Fruit fly (Drosophila melanogaster) whole organism, embryonic: Measurements from ENCODE around the gene RpL4.

Source experiments
- CG10431 ChIP-seq: fragments of 200-800 bp; sonication (Bioruptor generic); optimal IDR thresholded peaks from 3 replicates; lab custom pipeline; 2018; ENCODE audit warnings: missing biosample characterization, mild to moderate bottlenecking, missing genetic modification characterization
- CG12391 ChIP-seq: fragments of 200-800 bp; sonication (Bioruptor generic); optimal IDR thresholded peaks from 3 replicates; lab custom pipeline; 2018; ENCODE audit warnings: missing biosample characterization, mild to moderate bottlenecking, missing genetic modification characterization, moderate library complexity
- CG14441 ChIP-seq: fragments of 200-800 bp; sonication (Bioruptor generic); IDR thresholded peaks from 2 replicates; pipeline ENCODE4 v1.3.6; 2022; ENCODE audit warnings: missing biosample characterization, missing genetic modification characterization
- CG18599 ChIP-seq: fragments of 200-800 bp; sonication (Bioruptor generic); optimal IDR thresholded peaks from 3 replicates; lab custom pipeline; 2017; ENCODE audit warnings: missing biosample characterization, missing genetic modification characterization, mild to moderate bottlenecking, moderate library complexity, missing genetic modification reagents
- CG18764 ChIP-seq: fragments of 200-800 bp; sonication (Bioruptor generic); optimal IDR thresholded peaks from 3 replicates; lab custom pipeline; 2016; ENCODE audit warnings: missing biosample characterization, missing genetic modification characterization
- CG30403 ChIP-seq: fragments of 200-800 bp; sonication (Bioruptor generic); optimal IDR thresholded peaks from 3 replicates; lab custom pipeline; 2016; ENCODE audit warnings: missing biosample characterization, missing genetic modification characterization
- CG3163 ChIP-seq: fragments of 200-800 bp; sonication (Bioruptor generic); optimal IDR thresholded peaks from 3 replicates; lab custom pipeline; 2016; ENCODE audit warnings: missing biosample characterization, missing genetic modification characterization
- CG32772 ChIP-seq: fragments of 200-800 bp; sonication (Bioruptor generic); IDR thresholded peaks from 2 replicates; pipeline ENCODE4 v1.3.6; 2022; ENCODE audit warnings: missing biosample characterization, missing genetic modification characterization
- CG3407 ChIP-seq: fragments of 200-800 bp; sonication (Bioruptor generic); optimal IDR thresholded peaks from 2 replicates; lab custom pipeline; 2018; ENCODE audit warnings: missing biosample characterization, mild to moderate bottlenecking, missing genetic modification characterization
- CG4424 ChIP-seq: fragments of 200-800 bp; sonication (Bioruptor generic); optimal IDR thresholded peaks from 3 replicates; lab custom pipeline; 2016; ENCODE audit warnings: missing biosample characterization, missing genetic modification characterization
- CG4820 ChIP-seq: fragments of 200-800 bp; sonication (Bioruptor generic); optimal IDR thresholded peaks from 3 replicates; lab custom pipeline; 2016; ENCODE audit warnings: missing biosample characterization, missing genetic modification characterization
- CG4854 ChIP-seq: fragments of 200-800 bp; sonication (Bioruptor generic); optimal IDR thresholded peaks from 2 replicates; lab custom pipeline; 2016; ENCODE audit warnings: missing biosample characterization, missing genetic modification characterization, inconsistent platforms
- CG5245 ChIP-seq: fragments of 200-800 bp; sonication (Bioruptor generic); optimal IDR thresholded peaks from 3 replicates; lab custom pipeline; 2016; ENCODE audit warnings: missing biosample characterization, missing genetic modification characterization
- CG8359 ChIP-seq: fragments of 200-800 bp; sonication (Bioruptor generic); optimal IDR thresholded peaks from 2 replicates; lab custom pipeline; 2017; ENCODE audit warnings: missing biosample characterization, mild to moderate bottlenecking, missing genetic modification characterization, borderline replicate concordance
- CG8944 ChIP-seq: fragments of 200-800 bp; sonication (Bioruptor generic); optimal IDR thresholded peaks from 3 replicates; lab custom pipeline; 2016; ENCODE audit warnings: missing biosample characterization, missing genetic modification characterization
- CG9609 ChIP-seq: fragments of 200-800 bp; sonication (Bioruptor generic); optimal IDR thresholded peaks from 3 replicates; lab custom pipeline; 2016; ENCODE audit warnings: missing biosample characterization, missing genetic modification characterization
- CHES-1-like ChIP-seq: fragments of 200-800 bp; sonication (Bioruptor generic); optimal IDR thresholded peaks from 2 replicates; lab custom pipeline; 2016; ENCODE audit warnings: missing biosample characterization, missing genetic modification characterization
- CkIIα-i1 ChIP-seq: fragments of 200-800 bp; sonication (Bioruptor generic); IDR thresholded peaks from 2 replicates; pipeline ENCODE4 v1.3.6; 2022; ENCODE audit warnings: missing biosample characterization, missing genetic modification characterization
- Dad ChIP-seq: fragments of 200-800 bp; sonication (Bioruptor generic); optimal IDR thresholded peaks from 3 replicates; lab custom pipeline; 2016; ENCODE audit warnings: missing biosample characterization, missing genetic modification characterization
- Dbx ChIP-seq: fragments of 200-800 bp; sonication (Bioruptor generic); IDR thresholded peaks from 3 replicates; pipeline ENCODE4 v1.3.6; 2022; ENCODE audit warnings: missing biosample characterization, missing genetic modification characterization
- ERR ChIP-seq: fragments of 200-800 bp; sonication (Bioruptor generic); optimal IDR thresholded peaks from 2 replicates; lab custom pipeline; 2016; ENCODE audit warnings: missing biosample characterization, missing genetic modification characterization
- Elba2 ChIP-seq: fragments of 200-800 bp; sonication (Bioruptor generic); optimal IDR thresholded peaks from 3 replicates; lab custom pipeline; 2016; ENCODE audit warnings: missing biosample characterization, missing genetic modification characterization
- Hey ChIP-seq: fragments of 200-800 bp; sonication (Bioruptor generic); optimal IDR thresholded peaks from 3 replicates; lab custom pipeline; 2018; ENCODE audit warnings: missing biosample characterization, mild to moderate bottlenecking, missing genetic modification characterization
- Hr3 ChIP-seq: fragments of 200-800 bp; sonication (Bioruptor generic); optimal IDR thresholded peaks from 3 replicates; lab custom pipeline; 2016; ENCODE audit warnings: missing biosample characterization, missing genetic modification characterization
- Hsf ChIP-seq: fragments of 200-800 bp; sonication (Bioruptor generic); optimal IDR thresholded peaks from 3 replicates; lab custom pipeline; 2016; ENCODE audit warnings: missing biosample characterization, missing genetic modification characterization
- MTF-1 ChIP-seq: fragments of 200-800 bp; sonication (Bioruptor generic); optimal IDR thresholded peaks from 2 replicates; lab custom pipeline; 2018; ENCODE audit warnings: missing biosample characterization, mild to moderate bottlenecking, missing genetic modification characterization, borderline replicate concordance
- Optix ChIP-seq: fragments of 200-800 bp; sonication (Bioruptor generic); IDR thresholded peaks from 3 replicates; pipeline ENCODE4 v1.3.6; 2022; ENCODE audit warnings: missing biosample characterization, missing genetic modification characterization
- Pdp1 ChIP-seq, 2 experiments: fragments of 200-800 bp; sonication (Bioruptor generic); optimal IDR thresholded peaks; 3 replicates each; lab custom pipeline; 2016; ENCODE audit warnings: missing biosample characterization in 2 of 2, missing genetic modification characterization in 2 of 2, mild to moderate bottlenecking in 1 of 2, moderate library complexity in 1 of 2
- Ravus ChIP-seq: fragments of 200-800 bp; sonication (Bioruptor generic); IDR thresholded peaks from 2 replicates; pipeline ENCODE4 v1.3.6; 2022; ENCODE audit warnings: missing biosample characterization, missing genetic modification characterization
- Sox100B ChIP-seq: fragments of 200-800 bp; sonication (Bioruptor generic); optimal IDR thresholded peaks from 3 replicates; lab custom pipeline; 2018; ENCODE audit warnings: missing biosample characterization, mild to moderate bottlenecking, missing genetic modification characterization
- Stat92E ChIP-seq, 3 experiments: fragments of >200 bp in 2 of 3; fragments of 200-800 bp in 1 of 3; sonication (Bioruptor generic) in 1 of 3; optimal IDR thresholded peaks; 2 replicates each; lab custom pipeline; 2017 to 2019; ENCODE audit warnings: missing biosample characterization in 3 of 3, missing genetic modification characterization in 3 of 3, mild to moderate bottlenecking in 1 of 3, moderate library complexity in 1 of 3
- Tbp ChIP-seq: fragments of >200 bp; optimal IDR thresholded peaks from 2 replicates; lab custom pipeline; 2018; ENCODE audit warnings: missing biosample characterization, missing genetic modification characterization
- bab2 ChIP-seq: fragments of 200-800 bp; sonication (Bioruptor generic); optimal IDR thresholded peaks from 2 replicates; lab custom pipeline; 2016; ENCODE audit warnings: missing biosample characterization, missing genetic modification characterization
- bowl ChIP-seq: fragments of 200-800 bp; sonication (Bioruptor generic); IDR thresholded peaks from 2 replicates; pipeline ENCODE4 v1.3.6; 2022; ENCODE audit warnings: missing biosample characterization, missing genetic modification characterization
- chn ChIP-seq: fragments of 200-800 bp; sonication (Bioruptor generic); optimal IDR thresholded peaks from 2 replicates; lab custom pipeline; 2016; ENCODE audit warnings: missing biosample characterization, missing genetic modification characterization
- ci ChIP-seq: fragments of 200-800 bp; sonication (Bioruptor generic); IDR thresholded peaks from 3 replicates; pipeline ENCODE4 v1.3.6; 2022; ENCODE audit warnings: missing biosample characterization, missing genetic modification characterization
- gcm ChIP-seq: fragments of 200-800 bp; sonication (Bioruptor generic); optimal IDR thresholded peaks from 2 replicates; lab custom pipeline; 2019; ENCODE audit warnings: missing biosample characterization, mild to moderate bottlenecking, missing genetic modification characterization, moderate library complexity
- gsb-n ChIP-seq: fragments of 200-800 bp; sonication (Bioruptor generic); optimal IDR thresholded peaks from 3 replicates; lab custom pipeline; 2018; ENCODE audit warnings: missing biosample characterization, mild to moderate bottlenecking, missing genetic modification characterization
- nerfin-1 ChIP-seq: fragments of 200-800 bp; sonication (Bioruptor generic); optimal IDR thresholded peaks from 3 replicates; lab custom pipeline; 2019; ENCODE audit warnings: missing biosample characterization, mild to moderate bottlenecking, missing genetic modification characterization, moderate library complexity
- nmo ChIP-seq: fragments of 200-800 bp; sonication (Bioruptor generic); optimal IDR thresholded peaks from 2 replicates; lab custom pipeline; 2018; ENCODE audit warnings: missing biosample characterization, mild to moderate bottlenecking, missing genetic modification characterization, moderate library complexity
- pan ChIP-seq, 4 experiments: fragments of >200 bp in 3 of 4; fragments of 200-800 bp in 1 of 4; sonication (Bioruptor generic) in 1 of 4; optimal IDR thresholded peaks in 3 of 4; IDR thresholded peaks in 1 of 4; 2 replicates each; pipeline versions ENCODE4 v1.3.6 to Lab custom; 2017 to 2022; ENCODE audit warnings: missing biosample characterization in 2 of 4, missing genetic modification characterization in 2 of 4, mixed read lengths in 1 of 4
- sob ChIP-seq: fragments of 200-800 bp; sonication (Bioruptor generic); IDR thresholded peaks from 2 replicates; pipeline ENCODE4 v1.3.6; 2022; ENCODE audit warnings: missing biosample characterization, missing genetic modification characterization
- tap ChIP-seq: fragments of 200-800 bp; optimal IDR thresholded peaks from 3 replicates; lab custom pipeline; 2019; ENCODE audit warnings: missing biosample characterization, mild to moderate bottlenecking, missing genetic modification characterization, moderate library complexity
- tgo ChIP-seq: fragments of 200-800 bp; sonication (Bioruptor generic); IDR thresholded peaks from 3 replicates; pipeline ENCODE4 v1.3.6; 2022; ENCODE audit warnings: missing biosample characterization, missing genetic modification characterization
- tx ChIP-seq: fragments of 200-800 bp; sonication (Bioruptor generic); optimal IDR thresholded peaks from 2 replicates; lab custom pipeline; 2016; ENCODE audit warnings: missing biosample characterization, missing genetic modification characterization
- vvl ChIP-seq: fragments of 200-800 bp; sonication (Bioruptor generic); IDR thresholded peaks from 2 replicates; pipeline ENCODE4 v1.3.6; 2022; ENCODE audit warnings: missing biosample characterization, missing genetic modification characterization
- wdn ChIP-seq: fragments of 200-800 bp; sonication (Bioruptor generic); IDR thresholded peaks from 2 replicates; pipeline ENCODE4 v1.3.6; 2022; ENCODE audit warnings: missing biosample characterization, missing genetic modification characterization
- wor ChIP-seq: fragments of 200-800 bp; sonication (Bioruptor generic); IDR thresholded peaks from 2 replicates; pipeline ENCODE4 v1.3.6; 2022; ENCODE audit warnings: missing biosample characterization, missing genetic modification characterization
- zfh2 ChIP-seq: fragments of 200-800 bp; sonication (Bioruptor generic); optimal IDR thresholded peaks from 2 replicates; lab custom pipeline; 2016; ENCODE audit warnings: missing biosample characterization, missing genetic modification characterization

The RpL4 gene

dm6 chr3R:27937752-27938694 is 15.4 kb downstream of the RpL4 start, which contains the start of the genes NSD and BOD1 (continued):
- no peak for TF ChIP-seq Stat92E (GFP tag; optimal IDR thresholded peaks at IDR 0.05; lab: Kevin White, UChicago)
- peak; percentile 61 for TF ChIP-seq MTF-1 (GFP tag; lab: Kevin White, UChicago)
- TF ChIP-seq tgo (GFP tag; lab: Robert Waterston, UW): peak; percentile 55
- peak; percentile 1 for TF ChIP-seq CG9609
- TF ChIP-seq Sox100B (GFP tag; lab: Kevin White, UChicago): no peak
- TF ChIP-seq sob: peak; percentile 86
- TF ChIP-seq Pdp1 (GFP tag; optimal IDR thresholded peaks at IDR 0.05; lab: Kevin White, UChicago): peak; percentile 14 to 40
- TF ChIP-seq Optix (GFP tag; lab: Robert Waterston, UW): peak; percentile 55; the same call in 1 of the 3 replicates
- peak; percentile 61 for TF ChIP-seq CG4424
- no peak for TF ChIP-seq CG8359
- no peak for TF ChIP-seq tap (tag; lab: Kevin White, UChicago)
- no peak for TF ChIP-seq CHES-1-like (GFP tag; lab: Kevin White, UChicago)
- TF ChIP-seq Tbp (GFP tag; lab: Kevin White, UChicago): no peak
- no peak for TF ChIP-seq CG4854
- TF ChIP-seq nerfin-1 (tag; lab: Kevin White, UChicago): no peak
- TF ChIP-seq gcm (GFP tag; lab: Kevin White, UChicago): no peak
- no peak for TF ChIP-seq Dad (GFP tag; lab: Kevin White, UChicago)
- no peak for TF ChIP-seq tx (GFP tag; lab: Kevin White, UChicago)
- TF ChIP-seq bowl: no peak
- no peak for TF ChIP-seq CG18764 (GFP tag; lab: Kevin White, UChicago)
- TF ChIP-seq ci (GFP tag; lab: Robert Waterston, UW): peak; percentile 57
- peak; percentile 61 for TF ChIP-seq CG30403 (GFP tag; lab: Kevin White, UChicago)
- TF ChIP-seq chn: no peak
- TF ChIP-seq pan (optimal IDR thresholded peaks at IDR 0.05; lab: Kevin White, UChicago): no peak
- peak in 1 of 2 experiments; percentile 66 for TF ChIP-seq pan (GFP tag; optimal IDR thresholded peaks at IDR 0.05 in 1 of 2, IDR thresholded peaks at IDR 0.05 in 1 of 2)
- TF ChIP-seq ERR (GFP tag; lab: Kevin White, UChicago): no peak
- TF ChIP-seq wdn: peak; percentile 53
- TF ChIP-seq CG8944 (GFP tag; lab: Kevin White, UChicago): no peak
- TF ChIP-seq nmo (GFP tag; lab: Kevin White, UChicago): peak; percentile 56
- peak; percentile 27; the same call in 1 of the 2 replicates for TF ChIP-seq wor (GFP tag; lab: Robert Waterston, UW)
- no peak for TF ChIP-seq gsb-n (tag; lab: Kevin White, UChicago)
- peak; percentile 46 for TF ChIP-seq CG4820 (GFP tag; lab: Kevin White, UChicago)
- TF ChIP-seq CkIIα-i1 (GFP tag; lab: Robert Waterston, UW): no peak
- peak; percentile 48 for TF ChIP-seq CG12391 (tag; lab: Kevin White, UChicago)
- TF ChIP-seq CG3407: no peak
- TF ChIP-seq CG14441: peak; percentile 69
- no peak for TF ChIP-seq Hsf (GFP tag; lab: Kevin White, UChicago)
- TF ChIP-seq bab2 (GFP tag; lab: Kevin White, UChicago): no peak
- TF ChIP-seq zfh2 (GFP tag; lab: Kevin White, UChicago): peak; percentile 45
- peak; percentile 79 for TF ChIP-seq vvl
- no peak for TF ChIP-seq Elba2 (GFP tag; lab: Kevin White, UChicago)
- no peak for TF ChIP-seq CG3163 (GFP tag; lab: Kevin White, UChicago)
- peak; percentile 79 for TF ChIP-seq Dbx
- peak; percentile 52 for TF ChIP-seq Hr3 (GFP tag; lab: Kevin White, UChicago)
- TF ChIP-seq Ravus (GFP tag; lab: Robert Waterston, UW): peak; percentile 15; the same call in 1 of the 2 replicates
- TF ChIP-seq CG10431 (GFP tag; lab: Kevin White, UChicago): peak; percentile 21
- peak; percentile 49 for TF ChIP-seq CG18599 (GFP tag; lab: Kevin White, UChicago)
- TF ChIP-seq Hey: no peak
- no peak for TF ChIP-seq CG5245
- TF ChIP-seq CG32772 (GFP tag; lab: Robert Waterston, UW): peak; percentile 77
